Fruit fly (Drosophila melanogaster): ENCODE data around the gene CG43924.

CG43924 gene

dm6 chr2L:15750523-15751258 is 39.8 kb upstream of the CG43924 start, which contains the start of gene ND-B17 (continued):
- no peak for TF ChIP-seq Dad (GFP tag; optimal IDR thresholded peaks at IDR 0.05)
- TF ChIP-seq lmd (GFP tag; IDR thresholded peaks at IDR 0.05) = peak; percentile 62
- TF ChIP-seq esg (GFP tag; conservative IDR thresholded peaks at IDR 0.05) = peak; percentile 55; the same call in 1 of the 2 replicates
- no peak for TF ChIP-seq CG30431 (GFP tag; optimal IDR thresholded peaks at IDR 0.05)
- peak; percentile 94 for TF ChIP-seq row (GFP tag; IDR thresholded peaks at IDR 0.05)
- no peak for TF ChIP-seq yki (optimal IDR thresholded peaks at IDR 0.05)
- no peak for TF ChIP-seq CG7271 (tag; optimal IDR thresholded peaks at IDR 0.05)
- TF ChIP-seq kah (GFP tag; optimal IDR thresholded peaks at IDR 0.05) = no peak
- no peak; the same call in 2 of the 3 replicates for TF ChIP-seq Mrtf (GFP tag; IDR thresholded peaks at IDR 0.05)
- peak; percentile 45 for TF ChIP-seq Chrac-16 (GFP tag; optimal IDR thresholded peaks at IDR 0.05)
- TF ChIP-seq klu (GFP tag; IDR thresholded peaks at IDR 0.05) = no peak
- TF ChIP-seq CG1024 (GFP tag; IDR thresholded peaks at IDR 0.05) = peak; percentile 39; the same call in 1 of the 2 replicates
- TF ChIP-seq gro (GFP tag; optimal IDR thresholded peaks at IDR 0.05) = no peak
- TF ChIP-seq dati (GFP tag; IDR thresholded peaks at IDR 0.05) = 0 out of 2 replicates have a peak, but pooled peaks have one; percentile 29
- TF ChIP-seq cato (GFP tag; optimal IDR thresholded peaks at IDR 0.05; ENCODE audit: borderline replicate concordance) = no peak
- TF ChIP-seq ftz-f1 (GFP tag; optimal IDR thresholded peaks at IDR 0.05) = no peak
- no peak for TF ChIP-seq Stat92E (GFP tag; optimal IDR thresholded peaks at IDR 0.05)
- no peak for TF ChIP-seq Dek (tag; optimal IDR thresholded peaks at IDR 0.05)
- TF ChIP-seq CG15269 (tag; optimal IDR thresholded peaks at IDR 0.05) = no peak
- no peak for TF ChIP-seq Lim3 (GFP tag; IDR thresholded peaks at IDR 0.05)
- TF ChIP-seq CG11085 (GFP tag; IDR thresholded peaks at IDR 0.05) = no peak
- TF ChIP-seq CG3995 (GFP tag; optimal IDR thresholded peaks at IDR 0.05) = peak; percentile 22
- no peak for TF ChIP-seq nerfin-2 (GFP tag; IDR thresholded peaks at IDR 0.05; ENCODE audit: partially characterized antibody)
- peak; percentile 29 for TF ChIP-seq CG3163 (GFP tag; optimal IDR thresholded peaks at IDR 0.05)
- TF ChIP-seq E2f2 (GFP tag; IDR thresholded peaks at IDR 0.05) = peak; percentile 57
- no peak for TF ChIP-seq Hand (GFP tag; optimal IDR thresholded peaks at IDR 0.05)
- no peak for TF ChIP-seq CG10274 (GFP tag; optimal IDR thresholded peaks at IDR 0.05)
- TF ChIP-seq unc-4 (GFP tag; IDR thresholded peaks at IDR 0.05; ENCODE audit: partially characterized antibody) = 0 out of 2 replicates have a peak, but pooled peaks have one; percentile 21
- TF ChIP-seq CG12219 (GFP tag; optimal IDR thresholded peaks at IDR 0.05) = no peak
- peak; percentile 64 for TF ChIP-seq CG9215 (GFP tag; IDR thresholded peaks at IDR 0.05)
- no peak for TF ChIP-seq Sry-β (GFP tag; optimal IDR thresholded peaks at IDR 0.05)
- TF ChIP-seq Max (GFP tag; optimal IDR thresholded peaks at IDR 0.05) = no peak
- 0 out of 2 replicates have a peak, but pooled peaks have one; percentile 25 for TF ChIP-seq ap (GFP tag; IDR thresholded peaks at IDR 0.05)
- TF ChIP-seq lov (optimal IDR thresholded peaks at IDR 0.05) = no peak
- TF ChIP-seq lov (GFP tag; IDR thresholded peaks at IDR 0.05) = no peak
- no peak for TF ChIP-seq CG15479 (GFP tag; optimal IDR thresholded peaks at IDR 0.05)
- TF ChIP-seq Deaf1 (tag; optimal IDR thresholded peaks at IDR 0.05) = no peak
- no peak for TF ChIP-seq tap (tag; optimal IDR thresholded peaks at IDR 0.05)
- TF ChIP-seq tin (GFP tag; optimal IDR thresholded peaks at IDR 0.05) = peak; percentile 37
- no peak for TF ChIP-seq bcd (GFP tag; optimal IDR thresholded peaks at IDR 0.05)
- TF ChIP-seq Poxn (GFP tag; IDR thresholded peaks at IDR 0.05) = no peak
- TF ChIP-seq ac (GFP tag; optimal IDR thresholded peaks at IDR 0.05) = no peak
- TF ChIP-seq fd64A (GFP tag; optimal IDR thresholded peaks at IDR 0.05) = no peak
- TF ChIP-seq CG12104 (GFP tag; optimal IDR thresholded peaks at IDR 0.05) = no peak
- TF ChIP-seq chinmo (GFP tag; IDR thresholded peaks at IDR 0.05; ENCODE audit: partially characterized antibody) = no peak
- TF ChIP-seq Lhr (GFP tag; optimal IDR thresholded peaks at IDR 0.05) = peak; percentile 65
- no peak for TF ChIP-seq Ssrp (tag; optimal IDR thresholded peaks at IDR 0.05)
- TF ChIP-seq CG12071 (GFP tag; optimal IDR thresholded peaks at IDR 0.05) = no peak
- no peak for TF ChIP-seq lbe (GFP tag; optimal IDR thresholded peaks at IDR 0.05)
- peak; percentile 74 for TF ChIP-seq zfh1 (GFP tag; IDR thresholded peaks at IDR 0.05)

All from whole organism, embryonic.